Worm (Caenorhabditis elegans): ENCODE results near the gene Y47D3A.20.

Y47D3A.20 gene

DNA sequence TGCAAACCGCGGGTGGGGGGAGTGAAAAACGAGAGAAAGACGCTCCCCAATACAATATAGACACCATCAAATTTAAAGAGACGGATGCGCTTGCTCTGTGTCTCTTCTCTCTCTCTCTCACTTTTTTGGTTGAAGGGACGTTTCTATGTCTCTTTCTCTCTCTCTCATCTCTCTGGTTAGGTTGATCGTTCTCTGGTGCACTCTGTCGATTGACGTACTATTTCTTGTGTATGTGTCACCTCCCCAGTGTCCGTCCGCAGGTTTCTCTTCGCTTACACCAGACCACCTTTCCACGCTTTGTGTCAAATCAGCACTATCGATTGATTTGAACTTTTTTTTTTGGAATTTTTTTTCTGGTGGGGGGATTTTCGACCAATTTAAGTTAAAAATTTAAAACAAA lies 31.4 kb upstream of the Y47D3A.20 start (continued):
- TF ChIP-seq pag-3 (tag; optimal IDR thresholded peaks at IDR 0.05; ENCODE audit: borderline replicate concordance) = no peak
- TF ChIP-seq tbx-7 (tag; optimal IDR thresholded peaks at IDR 0.05) = no peak
- TF ChIP-seq tbx-2 (tag; optimal IDR thresholded peaks at IDR 0.05) = peak; percentile 56
- TF ChIP-seq ets-4 (tag; optimal IDR thresholded peaks at IDR 0.05) = no peak
- TF ChIP-seq elt-4 (tag; optimal IDR thresholded peaks at IDR 0.05) = no peak
- TF ChIP-seq sdc-2 (tag; optimal IDR thresholded peaks at IDR 0.05) = no peak
- TF ChIP-seq ahr-1 (tag; optimal IDR thresholded peaks at IDR 0.05) = no peak
- TF ChIP-seq ceh-34 (tag; optimal IDR thresholded peaks at IDR 0.05) = peak; percentile 37
- TF ChIP-seq pha-2 (tag; optimal IDR thresholded peaks at IDR 0.05) = no peak
- TF ChIP-seq che-1 (tag; optimal IDR thresholded peaks at IDR 0.05) = no peak
- no peak for TF ChIP-seq odd-2 (tag; optimal IDR thresholded peaks at IDR 0.05)
- peak; percentile 14 for TF ChIP-seq madf-2 (tag; optimal IDR thresholded peaks at IDR 0.05)
- no peak for TF ChIP-seq ceh-19 (GFP tag; optimal IDR thresholded peaks at IDR 0.05)
- TF ChIP-seq pax-1 (tag; optimal IDR thresholded peaks at IDR 0.05) = peak; percentile 38
- TF ChIP-seq unc-86 (tag; optimal IDR thresholded peaks at IDR 0.05) = no peak
- TF ChIP-seq ceh-6 (GFP tag; optimal IDR thresholded peaks at IDR 0.05) = no peak
- TF ChIP-seq fkh-10 (GFP tag; optimal IDR thresholded peaks at IDR 0.05) = no peak
- TF ChIP-seq hlh-15 (tag; optimal IDR thresholded peaks at IDR 0.05) = no peak
- no peak for TF ChIP-seq nhr-11 (tag; optimal IDR thresholded peaks at IDR 0.05)
- TF ChIP-seq T23F11.4 (GFP tag; optimal IDR thresholded peaks at IDR 0.05) = no peak
- TF ChIP-seq ceh-9 (tag; optimal IDR thresholded peaks at IDR 0.05) = no peak
- peak; percentile 14 for TF ChIP-seq hlh-8 (tag; optimal IDR thresholded peaks at IDR 0.05)
- no peak for TF ChIP-seq npax-4 (tag; optimal IDR thresholded peaks at IDR 0.05)
- no peak for TF ChIP-seq F13H6.1 (tag; optimal IDR thresholded peaks at IDR 0.05)
- no peak for TF ChIP-seq hlh-13 (GFP tag; optimal IDR thresholded peaks at IDR 0.05)
- no peak for TF ChIP-seq ztf-16 (tag; optimal IDR thresholded peaks at IDR 0.05)

DNA sequence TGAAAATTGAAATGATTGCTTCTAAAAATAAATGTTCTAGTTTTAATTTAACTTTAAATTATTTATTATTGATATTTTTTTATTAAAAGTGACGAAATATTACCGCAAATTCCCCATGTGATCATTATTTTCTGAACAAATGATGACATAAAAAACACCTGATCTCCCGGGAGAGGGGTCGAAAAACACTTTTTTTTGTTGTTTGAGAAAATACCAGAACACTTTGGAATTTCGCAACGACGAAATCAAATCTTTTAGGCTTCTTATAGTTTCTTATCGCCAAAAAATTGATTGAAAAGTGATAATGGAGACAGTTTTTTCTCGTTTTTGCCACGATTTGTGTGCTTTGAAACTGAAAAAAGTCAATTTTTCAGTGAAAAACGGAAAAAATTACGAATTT lies 30.5 kb upstream of the Y47D3A.20 start:
- no peak for TF ChIP-seq ceh-6 (GFP tag; optimal IDR thresholded peaks at IDR 0.05)
- TF ChIP-seq odd-2 (tag; optimal IDR thresholded peaks at IDR 0.05) = no peak
- TF ChIP-seq unc-3 (GFP tag; conservative IDR thresholded peaks at IDR 0.05) = no peak
- no peak for TF ChIP-seq unc-3 (tag; optimal IDR thresholded peaks at IDR 0.05)
- TF ChIP-seq nhr-11 (tag; optimal IDR thresholded peaks at IDR 0.05) = no peak
- no peak for TF ChIP-seq pag-3 (tag; optimal IDR thresholded peaks at IDR 0.05; ENCODE audit: borderline replicate concordance)

DNA sequence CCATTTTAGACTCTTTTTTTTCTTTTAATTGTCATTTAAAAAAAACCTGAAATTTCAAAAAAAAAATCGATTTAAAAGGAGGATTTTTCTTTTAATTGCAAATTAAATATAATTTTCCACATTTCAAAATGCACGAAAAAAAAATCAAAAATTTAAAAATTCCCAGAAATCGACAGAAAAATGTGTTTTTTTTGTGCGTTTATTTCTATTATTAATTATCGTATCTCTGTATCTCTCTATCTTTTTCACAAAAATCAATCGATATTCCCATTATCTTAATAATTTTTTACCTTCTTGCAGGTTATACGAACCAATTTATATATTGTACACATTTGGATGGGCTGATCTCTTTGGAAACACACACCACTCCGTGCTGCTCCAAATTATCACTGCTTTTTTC lies 30.0 kb upstream of the Y47D3A.20 start, which contains the start of gene rsks-1:
TSS of gene rsks-1 (plus strand) at position 301 of the 400 bp plus-strand sequence.
- TF ChIP-seq pat-9 (tag; optimal IDR thresholded peaks at IDR 0.05) (no peak), nhr-11 (tag; optimal IDR thresholded peaks at IDR 0.05) (no peak), madf-2 (tag; optimal IDR thresholded peaks at IDR 0.05) (no peak), ceh-14 (tag; optimal IDR thresholded peaks at IDR 0.05) (no peak), K09A11.1 (tag; optimal IDR thresholded peaks at IDR 0.05; ENCODE audit: insufficient read depth) (no peak), ceh-6 (GFP tag; optimal IDR thresholded peaks at IDR 0.05) (no peak), eyg-1 (tag; optimal IDR thresholded peaks at IDR 0.05) (no peak)

DNA sequence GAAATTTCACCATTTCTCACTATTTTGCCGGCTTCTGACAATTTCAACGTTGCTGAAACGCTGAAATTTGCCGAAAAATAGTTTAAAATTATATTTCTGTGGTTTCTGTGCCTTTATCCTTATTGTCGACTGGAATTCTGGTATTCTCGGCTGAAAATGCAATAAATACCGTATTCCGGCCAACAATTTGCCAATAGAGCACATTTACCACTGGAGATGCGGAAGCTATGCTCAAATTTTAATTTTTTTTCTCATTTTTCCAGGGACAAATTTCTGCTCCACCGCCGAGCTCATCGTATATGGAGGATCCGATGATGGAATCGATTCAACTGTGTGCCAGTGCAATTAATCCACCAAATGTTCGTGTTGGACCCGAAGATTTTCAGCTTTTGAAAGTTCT lies 28.3 kb upstream of the Y47D3A.20 start:
- no peak for TF ChIP-seq unc-86 (tag; optimal IDR thresholded peaks at IDR 0.05)
- no peak for TF ChIP-seq ceh-14 (tag; optimal IDR thresholded peaks at IDR 0.05)
- TF ChIP-seq ets-4 (tag; optimal IDR thresholded peaks at IDR 0.05) = no peak
- no peak for TF ChIP-seq ceh-45 (GFP tag; IDR thresholded peaks at IDR 0.05)
- TF ChIP-seq unc-3 (GFP tag; conservative IDR thresholded peaks at IDR 0.05) = no peak
- no peak for TF ChIP-seq unc-3 (tag; optimal IDR thresholded peaks at IDR 0.05)
- TF ChIP-seq T23F11.4 (GFP tag; optimal IDR thresholded peaks at IDR 0.05) = no peak
- no peak for TF ChIP-seq K02D7.2 (tag; optimal IDR thresholded peaks at IDR 0.05)
- TF ChIP-seq nhr-232 (tag; optimal IDR thresholded peaks at IDR 0.05) = no peak
- no peak for TF ChIP-seq unc-42 (tag; optimal IDR thresholded peaks at IDR 0.05)
- no peak for TF ChIP-seq odd-2 (tag; optimal IDR thresholded peaks at IDR 0.05)
- no peak for TF ChIP-seq ceh-30 (tag; optimal IDR thresholded peaks at IDR 0.05)
- TF ChIP-seq sox-2 (GFP tag; IDR thresholded peaks at IDR 0.05) = no peak
- no peak for TF ChIP-seq pha-4 (tag; optimal IDR thresholded peaks at IDR 0.05)
- no peak for TF ChIP-seq fax-1 (tag; optimal IDR thresholded peaks at IDR 0.05)
- no peak for TF ChIP-seq tbx-2 (tag; optimal IDR thresholded peaks at IDR 0.05)
- TF ChIP-seq ceh-19 (GFP tag; optimal IDR thresholded peaks at IDR 0.05) = no peak
- TF ChIP-seq dve-1 (tag; optimal IDR thresholded peaks at IDR 0.05) = no peak
